Worm (Caenorhabditis elegans) whole organism, L2 larva: ENCODE results near the gene C34F6.12.

Source experiments
- C34F6.9 ChIP-seq: fragments of 150-350 bp; optimal IDR thresholded peaks from 2 replicates; lab custom pipeline; 2014; ENCODE audit warnings: missing biosample characterization, missing genetic modification characterization
- F13H6.1 ChIP-seq: sonication (generic microtip); optimal IDR thresholded peaks from 2 replicates; lab custom pipeline; 2016; ENCODE audit warnings: missing genetic modification characterization, missing compliant biosample characterization
- R02D3.7 ChIP-seq: fragments of 150-350 bp; optimal IDR thresholded peaks from 2 replicates; lab custom pipeline; 2014; ENCODE audit warnings: missing biosample characterization, missing genetic modification characterization
- Y55F3AM.14 ChIP-seq: fragments of 200-800 bp; sonication (Bioruptor generic); optimal IDR thresholded peaks from 2 replicates; lab custom pipeline; 2018; ENCODE audit warnings: mild to moderate bottlenecking, missing genetic modification characterization, missing compliant biosample characterization
- ZK546.5 ChIP-seq: sonication (generic microtip); optimal IDR thresholded peaks from 2 replicates; lab custom pipeline; 2017; ENCODE audit warnings: missing biosample characterization, missing genetic modification characterization
- alr-1 ChIP-seq: fragments of 150-350 bp; optimal IDR thresholded peaks from 2 replicates; lab custom pipeline; 2014; ENCODE audit warnings: missing biosample characterization, missing genetic modification characterization
- aly-2 ChIP-seq: fragments of 150-350 bp; optimal IDR thresholded peaks from 2 replicates; lab custom pipeline; 2014; ENCODE audit warnings: missing biosample characterization, missing genetic modification characterization
- ama-1 ChIP-seq: fragments of 150-350 bp; optimal IDR thresholded peaks from 2 replicates; lab custom pipeline; 2018; ENCODE audit warnings: inconsistent platforms
- blmp-1 ChIP-seq: sonication (generic microtip); optimal IDR thresholded peaks from 2 replicates; lab custom pipeline; 2017; ENCODE audit warnings: missing genetic modification characterization, mild to moderate bottlenecking, missing compliant biosample characterization, antibody characterized with exemption, moderate library complexity; ENCODE audit not compliant: insufficient read depth
- ceh-16 ChIP-seq: fragments of 150-350 bp; optimal IDR thresholded peaks from 2 replicates; lab custom pipeline; 2014; ENCODE audit warnings: missing biosample characterization, missing genetic modification characterization
- ceh-82 ChIP-seq: fragments of 150-350 bp; optimal IDR thresholded peaks from 2 replicates; lab custom pipeline; 2014; ENCODE audit warnings: missing biosample characterization, missing genetic modification characterization
- crh-2 ChIP-seq: sonication (generic microtip); optimal IDR thresholded peaks from 2 replicates; lab custom pipeline; 2017; ENCODE audit warnings: missing biosample characterization, missing genetic modification characterization
- dmd-4 ChIP-seq: sonication (generic microtip); optimal IDR thresholded peaks from 2 replicates; lab custom pipeline; 2017; ENCODE audit warnings: missing biosample characterization, missing genetic modification characterization
- egl-27 ChIP-seq: sonication (generic microtip); optimal IDR thresholded peaks from 3 replicates; lab custom pipeline; 2017; ENCODE audit warnings: missing biosample characterization, missing genetic modification reagents, missing genetic modification characterization
- elt-1 ChIP-seq: fragments of 150-350 bp; optimal IDR thresholded peaks from 2 replicates; lab custom pipeline; 2014; ENCODE audit warnings: missing biosample characterization, missing genetic modification characterization
- elt-3 ChIP-seq: sonication (generic microtip); optimal IDR thresholded peaks from 2 replicates; lab custom pipeline; 2017; ENCODE audit warnings: missing biosample characterization, missing genetic modification characterization
- fos-1 ChIP-seq: fragments of 150-350 bp; optimal IDR thresholded peaks from 2 replicates; lab custom pipeline; 2014; ENCODE audit warnings: missing biosample characterization, missing genetic modification characterization
- gmeb-1 ChIP-seq: fragments of 150-350 bp; optimal IDR thresholded peaks from 2 replicates; lab custom pipeline; 2014; ENCODE audit warnings: missing biosample characterization, missing genetic modification characterization
- lin-11 ChIP-seq: fragments of 150-350 bp; sonication (generic microtip); optimal IDR thresholded peaks from 2 replicates; lab custom pipeline; 2014; ENCODE audit warnings: missing biosample characterization, missing genetic modification characterization, inconsistent platforms, mixed read lengths
- lin-13 ChIP-seq: fragments of 150-350 bp; optimal IDR thresholded peaks from 2 replicates; lab custom pipeline; 2014; ENCODE audit warnings: missing biosample characterization, missing genetic modification reagents, missing genetic modification characterization
- lin-39 ChIP-seq: fragments of 150-350 bp; optimal IDR thresholded peaks from 2 replicates; lab custom pipeline; 2014; ENCODE audit warnings: missing biosample characterization, missing genetic modification reagents, missing genetic modification characterization
- lsy-2 ChIP-seq, 2 experiments: fragments of 150-350 bp in 1 of 2; sonication (generic microtip) in 1 of 2; optimal IDR thresholded peaks; 2 replicates each; lab custom pipeline; 2014 to 2017; ENCODE audit warnings: missing biosample characterization in 2 of 2, missing genetic modification characterization in 2 of 2
- mab-5 ChIP-seq: fragments of 150-350 bp; optimal IDR thresholded peaks from 2 replicates; lab custom pipeline; 2014; ENCODE audit warnings: missing biosample characterization, missing genetic modification characterization
- mbf-1 ChIP-seq: sonication (generic microtip); optimal IDR thresholded peaks from 2 replicates; lab custom pipeline; 2017; ENCODE audit warnings: missing biosample characterization, missing genetic modification characterization
- mdl-1 ChIP-seq, 2 experiments: fragments of 150-350 bp in 1 of 2; sonication (generic microtip) in 1 of 2; optimal IDR thresholded peaks; 2 replicates each; lab custom pipeline; 2017; ENCODE audit warnings: missing biosample characterization in 2 of 2, missing genetic modification characterization in 2 of 2
- nhr-10 ChIP-seq: sonication (generic microtip); optimal IDR thresholded peaks from 2 replicates; lab custom pipeline; 2017; ENCODE audit warnings: missing biosample characterization, missing genetic modification characterization
- nhr-11 ChIP-seq: fragments of 150-350 bp; optimal IDR thresholded peaks from 2 replicates; lab custom pipeline; 2014; ENCODE audit warnings: missing biosample characterization, missing genetic modification characterization
- nhr-12 ChIP-seq: fragments of 150-350 bp; optimal IDR thresholded peaks from 2 replicates; lab custom pipeline; 2014; ENCODE audit warnings: missing biosample characterization, missing genetic modification characterization
- nhr-129 ChIP-seq: fragments of 150-350 bp; optimal IDR thresholded peaks from 2 replicates; lab custom pipeline; 2014; ENCODE audit warnings: missing biosample characterization, missing genetic modification characterization
- nhr-21 ChIP-seq: fragments of 150-350 bp; optimal IDR thresholded peaks from 2 replicates; lab custom pipeline; 2014; ENCODE audit warnings: missing biosample characterization, missing genetic modification characterization
- nhr-23 ChIP-seq: fragments of 150-350 bp; optimal IDR thresholded peaks from 2 replicates; lab custom pipeline; 2014; ENCODE audit warnings: missing biosample characterization, missing genetic modification reagents, missing genetic modification characterization
- nhr-237 ChIP-seq: fragments of 150-350 bp; optimal IDR thresholded peaks from 2 replicates; lab custom pipeline; 2014; ENCODE audit warnings: missing biosample characterization, missing genetic modification characterization
- nhr-25 ChIP-seq: fragments of 150-350 bp; sonication (generic microtip); optimal IDR thresholded peaks from 3 replicates; lab custom pipeline; 2014; ENCODE audit warnings: missing biosample characterization, missing genetic modification characterization
- nhr-6 ChIP-seq: fragments of 150-350 bp; optimal IDR thresholded peaks from 2 replicates; lab custom pipeline; 2014; ENCODE audit warnings: missing biosample characterization, missing genetic modification characterization
- nhr-77 ChIP-seq: fragments of 150-350 bp; optimal IDR thresholded peaks from 2 replicates; lab custom pipeline; 2014; ENCODE audit warnings: missing biosample characterization, missing genetic modification characterization
- peb-1 ChIP-seq: fragments of 150-350 bp; optimal IDR thresholded peaks from 2 replicates; lab custom pipeline; 2014; ENCODE audit warnings: missing biosample characterization, missing genetic modification characterization
- sem-4 ChIP-seq: fragments of 150-350 bp; optimal IDR thresholded peaks from 2 replicates; lab custom pipeline; 2014; ENCODE audit warnings: missing biosample characterization, missing genetic modification reagents, missing genetic modification characterization
- skn-1 ChIP-seq: sonication (generic microtip); optimal IDR thresholded peaks from 2 replicates; lab custom pipeline; 2017; ENCODE audit warnings: missing biosample characterization, missing genetic modification characterization
- sma-3 ChIP-seq: sonication (generic microtip); optimal IDR thresholded peaks from 2 replicates; lab custom pipeline; 2016; ENCODE audit warnings: missing genetic modification reagents, missing genetic modification characterization, missing compliant biosample characterization
- sma-9 ChIP-seq, 2 experiments: fragments of 150-350 bp in 1 of 2; sonication (generic microtip) in 1 of 2; optimal IDR thresholded peaks; 2 replicates each; lab custom pipeline; 2014 to 2016; ENCODE audit warnings: missing genetic modification characterization in 2 of 2, mild to moderate bottlenecking in 1 of 2, missing biosample characterization in 1 of 2, missing compliant biosample characterization in 1 of 2, missing genetic modification reagents in 1 of 2, moderate library complexity in 1 of 2
- snpc-4 ChIP-seq: fragments of 150-350 bp; optimal IDR thresholded peaks from 2 replicates; lab custom pipeline; 2014; ENCODE audit warnings: missing biosample characterization, missing genetic modification characterization
- unc-39 ChIP-seq: fragments of 150-350 bp; optimal IDR thresholded peaks from 2 replicates; lab custom pipeline; 2014; ENCODE audit warnings: missing biosample characterization, missing genetic modification characterization
- unc-55 ChIP-seq: fragments of 150-350 bp; sonication (generic microtip); optimal IDR thresholded peaks from 3 replicates; lab custom pipeline; 2014; ENCODE audit warnings: missing biosample characterization, missing genetic modification reagents, missing genetic modification characterization
- unc-62 ChIP-seq: fragments of 150-350 bp; optimal IDR thresholded peaks from 2 replicates; lab custom pipeline; 2014; ENCODE audit warnings: missing biosample characterization, missing genetic modification reagents, missing genetic modification characterization
- zag-1 ChIP-seq: fragments of 150-350 bp; optimal IDR thresholded peaks from 2 replicates; lab custom pipeline; 2014; ENCODE audit warnings: missing biosample characterization, missing genetic modification characterization
- ztf-1 ChIP-seq: fragments of 200-800 bp; sonication (Bioruptor generic); conservative IDR thresholded peaks from 2 replicates; pipeline ENCODE4 v1.3.6; 2022; ENCODE audit warnings: missing genetic modification characterization, missing compliant biosample characterization
- ztf-11 ChIP-seq: sonication (generic microtip); optimal IDR thresholded peaks from 2 replicates; lab custom pipeline; 2017; ENCODE audit warnings: missing biosample characterization, missing genetic modification characterization
- ztf-4 ChIP-seq: fragments of 150-350 bp; optimal IDR thresholded peaks from 2 replicates; lab custom pipeline; 2014; ENCODE audit warnings: missing biosample characterization, missing genetic modification characterization

The C34F6.12 gene

ce11 chrX:11222597-11223218 lies 3.8 kb downstream of the C34F6.12 start, which contains the start of gene C34F6.9:
Gene C34F6.9, minus strand, starts transcription at chrX:11222647.
- TF ChIP-seq unc-55 (GFP tag; lab: Kevin White, UChicago) (peak; percentile 21), nhr-23 (no peak), crh-2 (tag; lab: Kevin White, UChicago) (peak; percentile 6), nhr-129 (tag; lab: Kevin White, UChicago) (no peak), R02D3.7 (tag; lab: Kevin White, UChicago) (no peak)

- TF ChIP-seq nhr-77 (tag; lab: Kevin White, UChicago) (no peak), ztf-1 (GFP tag; lab: Robert Waterston, UW) (no peak), zag-1 (tag; lab: Kevin White, UChicago) (no peak), nhr-129 (tag; lab: Kevin White, UChicago) (peak; percentile 48), lsy-2 (tag; optimal IDR thresholded peaks at IDR 0.05; lab: Kevin White, UChicago) (peak in 1 of 2 experiments; percentile 48), C34F6.9 (tag; lab: Kevin White, UChicago) (no peak), nhr-25 (tag; lab: Kevin White, UChicago) (peak; percentile 53), Y55F3AM.14 (GFP tag; lab: Kevin White, UChicago) (peak; percentile 15), nhr-237 (no peak), peb-1 (tag; lab: Kevin White, UChicago) (no peak), ceh-16 (tag; lab: Kevin White, UChicago) (no peak), mab-5 (no peak), dmd-4 (tag; lab: Kevin White, UChicago) (no peak), sma-9 (GFP tag; optimal IDR thresholded peaks at IDR 0.05; lab: Kevin White, UChicago) (peak; percentile 58), sma-9 (tag; optimal IDR thresholded peaks at IDR 0.05; lab: Kevin White, UChicago) (no peak), lin-39 (tag; lab: Kevin White, UChicago) (no peak), ceh-82 (no peak), ama-1 (lab: Kevin White, UChicago) (no peak), ztf-11 (tag; lab: Kevin White, UChicago) (no peak), unc-62 (no peak), gmeb-1 (tag; lab: Kevin White, UChicago) (peak; percentile 49), snpc-4 (tag; lab: Kevin White, UChicago) (no peak), blmp-1 (tag; lab: Kevin White, UChicago) (no peak), lin-11 (tag; lab: Kevin White, UChicago) (no peak), nhr-10 (no peak), sem-4 (tag; lab: Kevin White, UChicago) (no peak), nhr-23 (no peak), F13H6.1 (tag; lab: Kevin White, UChicago) (peak; percentile 9), unc-55 (GFP tag; lab: Kevin White, UChicago) (peak; percentile 50), lin-13 (GFP tag; lab: Kevin White, UChicago) (no peak), nhr-11 (tag; lab: Kevin White, UChicago) (no peak), elt-3 (no peak), nhr-12 (tag; lab: Kevin White, UChicago) (no peak), crh-2 (tag; lab: Kevin White, UChicago) (peak; percentile 8), unc-39 (tag; lab: Kevin White, UChicago) (no peak), R02D3.7 (tag; lab: Kevin White, UChicago) (no peak), elt-1 (tag; lab: Kevin White, UChicago) (no peak), mdl-1 (tag; optimal IDR thresholded peaks at IDR 0.05; lab: Kevin White, UChicago) (peak in 1 of 2 experiments; percentile 3), mbf-1 (tag; lab: Kevin White, UChicago) (no peak), nhr-6 (no peak), nhr-21 (tag; lab: Kevin White, UChicago) (peak; percentile 70), skn-1 (tag; lab: Kevin White, UChicago) (no peak), ZK546.5 (tag; lab: Kevin White, UChicago) (no peak), fos-1 (peak; percentile 45), aly-2 (no peak), ztf-4 (no peak), alr-1 (tag; lab: Kevin White, UChicago) (no peak), sma-3 (peak; percentile 57), egl-27 (no peak)
Observed at ce11 chrX:11215420-11216050, 11.0 kb downstream of the C34F6.12 start, which contains the start of the genes C34F6.7 and idh-2. Gene C34F6.7, minus strand, starts transcription at chrX:11215470. Gene idh-2, plus strand, starts transcription at chrX:11216000.
